Worm (Caenorhabditis elegans) whole organism, L4 larva: ENCODE measurements around the gene clec-80.
A peak's percentile ranks its signal among the peaks of the same experiment; 100 is the strongest.

Experiments
- F26F4.8 ChIP-seq: fragments of 200-800 bp; sonication (Bioruptor generic); conservative IDR thresholded peaks from 2 replicates; pipeline ENCODE4 v1.3.6; 2022; ENCODE audit warnings: missing genetic modification characterization, missing compliant biosample characterization
- F44E2.7 ChIP-seq: fragments of 200-800 bp; sonication (Bioruptor generic); IDR thresholded peaks from 2 replicates; pipeline ENCODE4 v2.1.2; 2022; ENCODE audit warnings: missing genetic modification characterization, missing compliant biosample characterization
- F49E8.2 ChIP-seq: sonication (generic microtip); optimal IDR thresholded peaks from 2 replicates; lab custom pipeline; 2016; ENCODE audit warnings: missing compliant biosample characterization, mild to moderate bottlenecking, missing genetic modification characterization, borderline replicate concordance
- T26A8.4 ChIP-seq: fragments of 200-800 bp; sonication (Bioruptor generic); IDR thresholded peaks from 2 replicates; pipeline ENCODE4 v1.3.6; 2022; ENCODE audit warnings: missing genetic modification characterization, missing compliant biosample characterization
- Y48G9A.11 ChIP-seq: fragments of 200-800 bp; sonication (Bioruptor generic); IDR thresholded peaks from 2 replicates; pipeline ENCODE4 v1.3.6; 2022; ENCODE audit warnings: missing genetic modification reagents, missing genetic modification characterization, missing compliant biosample characterization
- Y5F2A.4 ChIP-seq: fragments of 200-800 bp; sonication (Bioruptor generic); optimal IDR thresholded peaks from 2 replicates; lab custom pipeline; 2018; ENCODE audit warnings: mild to moderate bottlenecking, missing genetic modification characterization, missing compliant biosample characterization
- Y75B8A.6 ChIP-seq: fragments of 200-800 bp; sonication (Bioruptor generic); IDR thresholded peaks from 2 replicates; pipeline ENCODE4 v1.3.6; 2022; ENCODE audit warnings: missing genetic modification reagents, missing genetic modification characterization, missing compliant biosample characterization
- ZK546.5 ChIP-seq, 2 experiments: sonication (generic microtip); optimal IDR thresholded peaks; 2 replicates each; lab custom pipeline; 2017; ENCODE audit warnings: missing biosample characterization in 2 of 2, missing genetic modification characterization in 2 of 2
- aha-1 ChIP-seq: fragments of 150-350 bp; peaks from one replicate; lab custom pipeline; 2014; ENCODE audit warnings: missing biosample characterization, missing genetic modification characterization
- ama-1 ChIP-seq: fragments of 150-350 bp; optimal IDR thresholded peaks from 2 replicates; lab custom pipeline; 2014; ENCODE audit warnings: inconsistent platforms, mixed read lengths
- attf-4 ChIP-seq: sonication (generic microtip); optimal IDR thresholded peaks from 3 replicates; lab custom pipeline; 2017; ENCODE audit warnings: missing biosample characterization, missing genetic modification characterization
- ceh-62 ChIP-seq: sonication (generic microtip); optimal IDR thresholded peaks from 2 replicates; lab custom pipeline; 2017; ENCODE audit warnings: missing biosample characterization, missing genetic modification characterization
- ces-1 ChIP-seq: fragments of 150-350 bp; sonication (generic microtip); optimal IDR thresholded peaks from 4 replicates; lab custom pipeline; 2014; ENCODE audit warnings: missing biosample characterization, missing genetic modification reagents, missing genetic modification characterization
- cey-2 ChIP-seq: sonication (generic microtip); optimal IDR thresholded peaks from 3 replicates; lab custom pipeline; 2017; ENCODE audit warnings: missing genetic modification characterization, mild to moderate bottlenecking, missing compliant biosample characterization, antibody characterized with exemption, borderline replicate concordance; ENCODE audit not compliant: insufficient read depth
- ctbp-1 ChIP-seq: fragments of 200-800 bp; sonication (Bioruptor generic); IDR thresholded peaks from 2 replicates; pipeline ENCODE4 v1.3.6; 2022; ENCODE audit warnings: missing genetic modification reagents, missing genetic modification characterization, missing compliant biosample characterization
- daf-12 ChIP-seq: fragments of 150-350 bp; optimal IDR thresholded peaks from 2 replicates; lab custom pipeline; 2014; ENCODE audit warnings: missing biosample characterization, missing genetic modification reagents, missing genetic modification characterization
- daf-16 ChIP-seq, 3 experiments: sonication (generic microtip); optimal IDR thresholded peaks; 2 replicates each; lab custom pipeline; 2016 to 2017; ENCODE audit warnings: missing genetic modification characterization in 3 of 3, missing genetic modification reagents in 3 of 3, mild to moderate bottlenecking in 2 of 3, missing compliant biosample characterization in 2 of 3, missing biosample characterization in 1 of 3, moderate library complexity in 1 of 3
- dmd-6 ChIP-seq: fragments of 200-800 bp; sonication (Bioruptor generic); IDR thresholded peaks from 2 replicates; pipeline ENCODE4 v1.3.6; 2022; ENCODE audit warnings: missing genetic modification reagents, missing genetic modification characterization, missing compliant biosample characterization
- dmd-9 ChIP-seq: fragments of 200-800 bp; sonication (Bioruptor generic); IDR thresholded peaks from 2 replicates; pipeline ENCODE4 v1.3.6; 2022; ENCODE audit warnings: missing genetic modification reagents, missing genetic modification characterization, missing compliant biosample characterization
- egl-43 ChIP-seq: fragments of 200-800 bp; sonication (Bioruptor generic); IDR thresholded peaks from 2 replicates; pipeline ENCODE4 v1.3.6; 2022; ENCODE audit warnings: missing genetic modification reagents, missing genetic modification characterization, missing compliant biosample characterization
- fos-1 ChIP-seq: fragments of 150-350 bp; optimal IDR thresholded peaks from 2 replicates; lab custom pipeline; 2014; ENCODE audit warnings: missing biosample characterization, missing genetic modification characterization
- hif-1 ChIP-seq, 2 experiments: sonication (generic microtip); optimal IDR thresholded peaks; 2 replicates each; lab custom pipeline; 2016 to 2017; ENCODE audit warnings: missing compliant biosample characterization in 2 of 2, missing genetic modification characterization in 2 of 2, missing genetic modification reagents in 2 of 2, missing genotype in 2 of 2, mild to moderate bottlenecking in 1 of 2
- jun-1 ChIP-seq: fragments of 150-350 bp; optimal IDR thresholded peaks from 2 replicates; lab custom pipeline; 2014; ENCODE audit warnings: missing biosample characterization, missing genetic modification reagents, missing genetic modification characterization
- lin-1 ChIP-seq: fragments of 200-800 bp; sonication (Bioruptor generic); IDR thresholded peaks from 2 replicates; pipeline ENCODE4 v1.3.6; 2022; ENCODE audit warnings: missing genetic modification reagents, missing genetic modification characterization, missing compliant biosample characterization
- lin-15B ChIP-seq: fragments of 150-350 bp; sonication (generic microtip); optimal IDR thresholded peaks from 3 replicates; lab custom pipeline; 2014; ENCODE audit warnings: missing biosample characterization, missing genetic modification characterization
- lin-29 ChIP-seq: fragments of 200-800 bp; sonication (Bioruptor generic); IDR thresholded peaks from 2 replicates; pipeline ENCODE4 v1.3.6; 2022; ENCODE audit warnings: missing genetic modification reagents, missing genetic modification characterization, missing compliant biosample characterization
- lin-38 ChIP-seq: fragments of 200-800 bp; sonication (Bioruptor generic); IDR thresholded peaks from 2 replicates; pipeline ENCODE4 v1.3.6; 2022; ENCODE audit warnings: missing genetic modification reagents, missing genetic modification characterization, missing compliant biosample characterization
- lsy-2 ChIP-seq, 2 experiments: fragments of 150-350 bp in 1 of 2; sonication (generic microtip) in 1 of 2; optimal IDR thresholded peaks; 2 replicates each; lab custom pipeline; 2014 to 2017; ENCODE audit warnings: missing biosample characterization in 2 of 2, missing genetic modification characterization in 2 of 2
- madf-9 ChIP-seq: fragments of 200-800 bp; sonication (Bioruptor generic); conservative IDR thresholded peaks from 2 replicates; pipeline ENCODE4 v1.3.6; 2022; ENCODE audit warnings: missing genetic modification reagents, missing genetic modification characterization, missing compliant biosample characterization
- mep-1 ChIP-seq: fragments of 150-350 bp; sonication (generic microtip); optimal IDR thresholded peaks from 3 replicates; lab custom pipeline; 2014; ENCODE audit warnings: missing biosample characterization, missing genetic modification characterization
- mxl-3 ChIP-seq: fragments of 200-800 bp; sonication (Bioruptor generic); optimal IDR thresholded peaks from 2 replicates; lab custom pipeline; 2018; ENCODE audit warnings: mild to moderate bottlenecking, missing genetic modification characterization, missing compliant biosample characterization
- nhr-11 ChIP-seq: fragments of 150-350 bp; optimal IDR thresholded peaks from 2 replicates; lab custom pipeline; 2014; ENCODE audit warnings: missing biosample characterization, missing genetic modification characterization
- nhr-111 ChIP-seq: fragments of 200-800 bp; sonication (Bioruptor generic); optimal IDR thresholded peaks from 2 replicates; lab custom pipeline; 2018; ENCODE audit warnings: mild to moderate bottlenecking, missing genetic modification characterization, missing compliant biosample characterization
- nhr-42 ChIP-seq: fragments of 200-800 bp; sonication (Bioruptor generic); IDR thresholded peaks from 2 replicates; pipeline ENCODE4 v1.3.6; 2022; ENCODE audit warnings: missing genetic modification characterization, missing compliant biosample characterization
- nhr-6 ChIP-seq: fragments of 150-350 bp; optimal IDR thresholded peaks from 2 replicates; lab custom pipeline; 2014; ENCODE audit warnings: missing biosample characterization, missing genetic modification characterization
- pha-4 ChIP-seq, 2 experiments: fragments of 150-350 bp in 1 of 2; fragments of 200-800 bp in 1 of 2; sonication (Bioruptor generic) in 1 of 2; IDR thresholded peaks in 1 of 2; optimal IDR thresholded peaks in 1 of 2; 2 replicates each; pipeline versions ENCODE4 v1.3.6 to Lab custom; 2014 to 2022; ENCODE audit warnings: missing genetic modification characterization in 2 of 2, missing genetic modification reagents in 2 of 2, missing biosample characterization in 1 of 2, missing compliant biosample characterization in 1 of 2
- php-3 ChIP-seq: fragments of 200-800 bp; sonication (Bioruptor generic); IDR thresholded peaks from 2 replicates; pipeline ENCODE4 v1.3.6; 2022; ENCODE audit warnings: missing genetic modification reagents, missing genetic modification characterization, missing compliant biosample characterization
- pqm-1 ChIP-seq: sonication (generic microtip); optimal IDR thresholded peaks from 2 replicates; lab custom pipeline; 2017; ENCODE audit warnings: missing biosample characterization, missing genetic modification characterization
- saeg-2 ChIP-seq: fragments of 200-800 bp; sonication (Bioruptor generic); IDR thresholded peaks from 2 replicates; pipeline ENCODE4 v1.3.6; 2022; ENCODE audit warnings: missing genetic modification reagents, missing genetic modification characterization, missing compliant biosample characterization
- spr-1 ChIP-seq: sonication (generic microtip); optimal IDR thresholded peaks from 2 replicates; lab custom pipeline; 2016; ENCODE audit warnings: mild to moderate bottlenecking, missing genetic modification characterization, missing compliant biosample characterization
- spr-3 ChIP-seq: fragments of 200-800 bp; sonication (Bioruptor generic); optimal IDR thresholded peaks from 2 replicates; lab custom pipeline; 2018; ENCODE audit warnings: mild to moderate bottlenecking, missing genetic modification characterization, missing compliant biosample characterization
- unc-130 ChIP-seq: sonication (generic microtip); optimal IDR thresholded peaks from 2 replicates; lab custom pipeline; 2016; ENCODE audit warnings: missing genetic modification reagents, missing genetic modification characterization, missing compliant biosample characterization
- vab-7 ChIP-seq: fragments of 200-800 bp; sonication (Bioruptor generic); IDR thresholded peaks from 2 replicates; pipeline ENCODE4 v1.3.6; 2022; ENCODE audit warnings: missing genetic modification reagents, missing genetic modification characterization, missing compliant biosample characterization
- zip-2 ChIP-seq: fragments of 150-350 bp; optimal IDR thresholded peaks from 2 replicates; lab custom pipeline; 2014; ENCODE audit warnings: missing biosample characterization, missing genetic modification characterization

Gene clec-80

ce11 chrIV:2798339-2798738 is 25.2 kb upstream of the clec-80 start, which contains the start of gene Y54G2A.52 (continued):
- TF ChIP-seq nhr-111 (no peak), daf-16 (GFP tag; optimal IDR thresholded peaks at IDR 0.05; lab: Kevin White, UChicago) (peak in 1 of 2 experiments; percentile 57), daf-16 (tag; optimal IDR thresholded peaks at IDR 0.05; lab: Kevin White, UChicago) (peak; percentile 97), mep-1 (tag; lab: Kevin White, UChicago) (no peak), lin-1 (GFP tag; lab: Robert Waterston, UW) (no peak), nhr-6 (tag; lab: Kevin White, UChicago) (no peak), F26F4.8 (no peak), saeg-2 (GFP tag; lab: Robert Waterston, UW) (no peak), spr-3 (GFP tag; lab: Kevin White, UChicago) (no peak), pqm-1 (tag; lab: Kevin White, UChicago) (peak; percentile 63), jun-1 (no peak), fos-1 (tag; lab: Kevin White, UChicago) (no peak), attf-4 (tag; lab: Kevin White, UChicago) (no peak), egl-43 (GFP tag; lab: Robert Waterston, UW) (no peak), nhr-42 (GFP tag; lab: Robert Waterston, UW) (no peak), unc-130 (GFP tag; lab: Kevin White, UChicago) (no peak)

DNA sequence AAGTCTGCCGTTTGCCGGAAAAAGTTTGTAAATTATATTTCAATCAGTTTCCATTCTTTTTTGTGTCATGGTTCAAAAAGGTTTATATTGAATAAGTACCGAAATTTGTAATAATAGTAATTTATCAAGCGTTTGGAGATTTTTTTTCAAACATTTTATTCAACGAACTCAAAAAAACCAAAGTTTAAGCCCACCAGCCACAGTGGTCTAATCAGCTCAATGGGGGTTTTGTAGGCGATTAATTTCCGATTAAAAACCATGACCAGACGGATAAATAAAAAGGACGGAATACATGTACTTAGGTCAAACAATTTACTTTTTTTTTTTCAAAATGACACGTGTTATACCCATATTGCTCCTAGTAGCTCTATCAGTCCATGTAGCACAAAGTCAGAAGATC is 24.2 kb upstream of the clec-80 start, which contains the start of gene Y54G2A.10:
TSS of gene Y54G2A.10 (plus strand) at position 301 of the 400 bp plus-strand sequence.
- TF ChIP-seq cey-2 (tag; lab: Kevin White, UChicago): no peak
- no peak for TF ChIP-seq Y48G9A.11 (GFP tag; lab: Robert Waterston, UW)
- no peak for TF ChIP-seq php-3 (GFP tag; lab: Robert Waterston, UW)
- TF ChIP-seq dmd-9 (GFP tag; lab: Robert Waterston, UW): no peak
- no peak for TF ChIP-seq F49E8.2
- TF ChIP-seq mep-1 (tag; lab: Kevin White, UChicago): no peak
- TF ChIP-seq lin-38 (GFP tag; lab: Robert Waterston, UW): no peak
- no peak for TF ChIP-seq F44E2.7 (GFP tag; lab: Robert Waterston, UW)
- TF ChIP-seq lin-29: no peak
- no peak for TF ChIP-seq ama-1 (lab: Kevin White, UChicago)
- no peak for TF ChIP-seq spr-1
- TF ChIP-seq, all 104 proteins: peak for 0

DNA sequence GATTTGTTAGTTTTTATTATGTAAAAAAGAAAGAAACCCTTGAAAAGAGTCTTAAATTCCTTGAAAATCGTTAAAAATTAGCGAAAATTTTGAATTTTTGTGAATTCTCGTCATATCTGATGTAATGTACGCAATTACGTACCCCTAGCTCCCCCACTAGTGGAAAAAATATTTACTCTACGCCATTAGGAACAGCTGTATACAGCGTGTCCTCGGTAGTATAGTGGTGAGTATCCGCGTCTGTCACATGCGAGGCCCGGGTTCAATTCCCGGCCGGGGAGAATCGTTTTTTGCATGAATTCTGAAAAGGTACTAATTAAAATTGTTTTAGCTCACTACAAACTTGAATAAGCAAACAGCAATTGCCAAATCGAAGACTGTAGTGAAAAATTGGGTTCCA is 23.7 kb upstream of the clec-80 start:
- TF ChIP-seq ceh-62 (tag; lab: Kevin White, UChicago) (no peak), aha-1 (tag; lab: Kevin White, UChicago) (peak; percentile 49), F26F4.8 (no peak), ces-1 (GFP tag; lab: Kevin White, UChicago) (no peak), ctbp-1 (GFP tag; lab: Robert Waterston, UW) (no peak), dmd-6 (GFP tag; lab: Robert Waterston, UW) (no peak), T26A8.4 (GFP tag; lab: Robert Waterston, UW) (no peak), lin-38 (GFP tag; lab: Robert Waterston, UW) (peak; percentile 36; the same call in 1 of the 2 replicates), lin-15B (no peak)
- TF ChIP-seq, all 104 proteins: peak for 2

DNA sequence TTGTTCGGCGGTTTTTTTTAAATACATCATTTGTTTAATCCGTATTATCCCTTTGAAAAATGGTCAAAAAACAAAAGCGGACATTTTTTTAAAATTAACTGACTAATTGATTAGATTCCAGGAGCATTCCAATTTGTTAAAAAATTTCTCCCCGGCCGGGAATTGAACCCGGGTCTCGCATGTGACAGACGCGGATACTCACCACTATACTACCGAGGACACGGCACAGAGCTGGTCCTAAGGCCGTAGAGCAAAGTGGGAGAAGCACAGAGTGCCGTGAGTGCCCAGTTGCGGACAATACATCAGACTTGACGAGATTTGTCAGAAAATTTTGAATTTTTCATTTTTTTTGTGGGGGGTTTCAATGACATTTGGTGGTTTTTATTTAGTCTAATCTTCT is 22.5 kb upstream of the clec-80 start:
- TF ChIP-seq daf-16 (GFP tag; optimal IDR thresholded peaks at IDR 0.05; lab: Kevin White, UChicago): peak in 1 of 2 experiments; percentile 56
- TF ChIP-seq daf-16 (tag; optimal IDR thresholded peaks at IDR 0.05; lab: Kevin White, UChicago): peak; percentile 17
- no peak for TF ChIP-seq nhr-6 (tag; lab: Kevin White, UChicago)
- peak; percentile 17 for TF ChIP-seq mxl-3 (GFP tag; lab: Kevin White, UChicago)
- TF ChIP-seq lsy-2 (tag; optimal IDR thresholded peaks at IDR 0.05; lab: Kevin White, UChicago): peak in 1 of 2 experiments; percentile 24
- TF ChIP-seq ZK546.5 (tag; optimal IDR thresholded peaks at IDR 0.05; lab: Kevin White, UChicago): no peak
- TF ChIP-seq Y75B8A.6 (GFP tag; lab: Robert Waterston, UW): peak; percentile 41; the same call in 1 of the 2 replicates
- peak; percentile 85 for TF ChIP-seq vab-7 (GFP tag; lab: Robert Waterston, UW)
- peak; percentile 75 for TF ChIP-seq pha-4 (GFP tag; IDR thresholded peaks at IDR 0.05; lab: Robert Waterston, UW)
- TF ChIP-seq pha-4 (tag; optimal IDR thresholded peaks at IDR 0.05; lab: Kevin White, UChicago): no peak
- TF ChIP-seq zip-2 (tag; lab: Kevin White, UChicago): no peak
- TF ChIP-seq madf-9 (GFP tag; lab: Robert Waterston, UW): no peak; the same call in 1 of the 2 replicates
- 0 out of 2 replicates have a peak, but pooled peaks have one; percentile 46 for TF ChIP-seq lin-1 (GFP tag; lab: Robert Waterston, UW)
- no peak for TF ChIP-seq ama-1 (lab: Kevin White, UChicago)
- TF ChIP-seq daf-12 (tag; lab: Kevin White, UChicago): no peak
- TF ChIP-seq ctbp-1 (GFP tag; lab: Robert Waterston, UW): 0 out of 2 replicates have a peak, but pooled peaks have one; percentile 33
- TF ChIP-seq hif-1 (tag; optimal IDR thresholded peaks at IDR 0.05; lab: Kevin White, UChicago): no peak
- TF ChIP-seq spr-1: peak; percentile 26
- peak; percentile 20 for TF ChIP-seq Y5F2A.4 (GFP tag; lab: Kevin White, UChicago)
- TF ChIP-seq nhr-11 (tag; lab: Kevin White, UChicago): no peak
